Fruit fly (Drosophila melanogaster) whole organism, embryonic: ENCODE data around the gene Tengl3.

Experiments used
- Adf1 ChIP-seq: fragments of 200-800 bp; sonication (Bioruptor generic); IDR thresholded peaks from 2 replicates; pipeline ENCODE4 v1.3.6; 2022; ENCODE audit warnings: missing biosample characterization, missing genetic modification characterization
- Bgb ChIP-seq: fragments of 200-800 bp; sonication (Bioruptor generic); IDR thresholded peaks from 2 replicates; pipeline ENCODE4 v1.3.6; 2022; ENCODE audit warnings: missing biosample characterization, missing genetic modification characterization; ENCODE audit not compliant: partially characterized antibody
- CG10267 ChIP-seq: fragments of 200-800 bp; sonication (Bioruptor generic); optimal IDR thresholded peaks from 2 replicates; lab custom pipeline; 2018; ENCODE audit warnings: missing biosample characterization, mild to moderate bottlenecking, missing genetic modification characterization, moderate library complexity
- CG10959 ChIP-seq: fragments of 200-800 bp; sonication (Bioruptor generic); IDR thresholded peaks from 2 replicates; pipeline ENCODE4 v1.3.6; 2022; ENCODE audit warnings: missing biosample characterization, missing genetic modification characterization
- CG12071 ChIP-seq: fragments of 200-800 bp; sonication (Bioruptor generic); optimal IDR thresholded peaks from 3 replicates; lab custom pipeline; 2018; ENCODE audit warnings: missing biosample characterization, mild to moderate bottlenecking, missing genetic modification characterization
- CG12769 ChIP-seq: fragments of 200-800 bp; sonication (Bioruptor generic); optimal IDR thresholded peaks from 2 replicates; lab custom pipeline; 2019; ENCODE audit warnings: missing biosample characterization, mild to moderate bottlenecking, missing genetic modification characterization, moderate library complexity
- CG13287 ChIP-seq: fragments of 200-800 bp; sonication (Bioruptor generic); IDR thresholded peaks from 2 replicates; pipeline ENCODE4 v1.3.6; 2022; ENCODE audit warnings: missing biosample characterization, missing genetic modification characterization; ENCODE audit not compliant: partially characterized antibody
- CG13296 ChIP-seq: fragments of 200-800 bp; sonication (Bioruptor generic); optimal IDR thresholded peaks from 3 replicates; lab custom pipeline; 2018; ENCODE audit warnings: missing biosample characterization, mild to moderate bottlenecking, missing genetic modification characterization
- CG14710 ChIP-seq: fragments of 200-800 bp; sonication (Bioruptor generic); optimal IDR thresholded peaks from 3 replicates; lab custom pipeline; 2019; ENCODE audit warnings: missing biosample characterization, mild to moderate bottlenecking, missing genetic modification characterization, moderate library complexity
- CG16813 ChIP-seq: fragments of 200-800 bp; sonication (Bioruptor generic); IDR thresholded peaks from 3 replicates; pipeline ENCODE4 v1.3.6; 2022; ENCODE audit warnings: missing biosample characterization, missing genetic modification characterization; ENCODE audit not compliant: partially characterized antibody
- CG1832 ChIP-seq: fragments of 200-800 bp; sonication (Bioruptor generic); optimal IDR thresholded peaks from 2 replicates; lab custom pipeline; 2017; ENCODE audit warnings: missing biosample characterization, mild to moderate bottlenecking, missing genetic modification characterization, inconsistent platforms
- CG18764 ChIP-seq: fragments of 200-800 bp; sonication (Bioruptor generic); optimal IDR thresholded peaks from 3 replicates; lab custom pipeline; 2016; ENCODE audit warnings: missing biosample characterization, missing genetic modification characterization
- CG30431 ChIP-seq: fragments of 200-800 bp; sonication (Bioruptor generic); optimal IDR thresholded peaks from 2 replicates; lab custom pipeline; 2017; ENCODE audit warnings: missing biosample characterization, missing genetic modification characterization
- CG33557 ChIP-seq: fragments of 200-800 bp; sonication (Bioruptor generic); optimal IDR thresholded peaks from 2 replicates; lab custom pipeline; 2019; ENCODE audit warnings: missing biosample characterization, mild to moderate bottlenecking, missing genetic modification characterization, moderate library complexity
- CG34224 ChIP-seq: fragments of 200-800 bp; sonication (Bioruptor generic); IDR thresholded peaks from 3 replicates; pipeline ENCODE4 v1.3.6; 2022; ENCODE audit warnings: missing biosample characterization, missing genetic modification characterization; ENCODE audit not compliant: partially characterized antibody
- CG34376 ChIP-seq: fragments of 200-800 bp; sonication (Bioruptor generic); optimal IDR thresholded peaks from 2 replicates; lab custom pipeline; 2018; ENCODE audit warnings: missing biosample characterization, mild to moderate bottlenecking, missing genetic modification characterization
- CG4424 ChIP-seq: fragments of 200-800 bp; sonication (Bioruptor generic); optimal IDR thresholded peaks from 3 replicates; lab custom pipeline; 2016; ENCODE audit warnings: missing biosample characterization, missing genetic modification characterization
- CG4617 ChIP-seq: fragments of 200-800 bp; sonication (Bioruptor generic); optimal IDR thresholded peaks from 3 replicates; lab custom pipeline; 2016; ENCODE audit warnings: missing biosample characterization, missing genetic modification characterization, borderline replicate concordance
- D19A ChIP-seq: fragments of 200-800 bp; optimal IDR thresholded peaks from 3 replicates; lab custom pipeline; 2019; ENCODE audit warnings: missing biosample characterization, mild to moderate bottlenecking, missing genetic modification characterization, moderate library complexity
- Deaf1 ChIP-seq: fragments of 200-800 bp; optimal IDR thresholded peaks from 3 replicates; lab custom pipeline; 2019; ENCODE audit warnings: missing biosample characterization, mild to moderate bottlenecking, missing genetic modification characterization, moderate library complexity
- E2f2 ChIP-seq: fragments of 200-800 bp; sonication (Bioruptor generic); IDR thresholded peaks from 2 replicates; pipeline ENCODE4 v1.3.6; 2022; ENCODE audit warnings: missing biosample characterization, missing genetic modification characterization
- Fer1 ChIP-seq: fragments of 200-800 bp; sonication (Bioruptor generic); optimal IDR thresholded peaks from 2 replicates; lab custom pipeline; 2017; ENCODE audit warnings: missing biosample characterization, mild to moderate bottlenecking, missing genetic modification characterization
- H15 ChIP-seq: fragments of 200-800 bp; sonication (Bioruptor generic); IDR thresholded peaks from 3 replicates; pipeline ENCODE4 v1.3.6; 2022; ENCODE audit warnings: missing biosample characterization, missing genetic modification characterization
- HLH4C ChIP-seq: fragments of 200-800 bp; sonication (Bioruptor generic); IDR thresholded peaks from 3 replicates; pipeline ENCODE4 v1.3.6; 2022; ENCODE audit warnings: missing biosample characterization, missing genetic modification characterization; ENCODE audit not compliant: partially characterized antibody
- MESR4 ChIP-seq: fragments of 200-800 bp; sonication (Bioruptor generic); optimal IDR thresholded peaks from 2 replicates; lab custom pipeline; 2018; ENCODE audit warnings: missing biosample characterization, mild to moderate bottlenecking, missing genetic modification characterization, moderate library complexity
- Sox102F ChIP-seq: fragments of 200-800 bp; sonication (Bioruptor generic); optimal IDR thresholded peaks from 2 replicates; lab custom pipeline; 2018; ENCODE audit warnings: missing biosample characterization, mild to moderate bottlenecking, missing genetic modification characterization, moderate library complexity
- Sry-δ ChIP-seq: fragments of 200-800 bp; sonication (Bioruptor generic); optimal IDR thresholded peaks from 2 replicates; lab custom pipeline; 2016; ENCODE audit warnings: missing biosample characterization, missing genetic modification characterization
- abd-A ChIP-seq: fragments of 200-800 bp; sonication (Bioruptor generic); optimal IDR thresholded peaks from 3 replicates; lab custom pipeline; 2019; ENCODE audit warnings: missing biosample characterization, mild to moderate bottlenecking, missing genetic modification characterization, moderate library complexity
- ash1 ChIP-seq: fragments of 200-800 bp; sonication (Bioruptor generic); optimal IDR thresholded peaks from 2 replicates; lab custom pipeline; 2018; ENCODE audit warnings: missing biosample characterization, mild to moderate bottlenecking, missing genetic modification characterization
- bcd ChIP-seq: fragments of 200-800 bp; sonication (Bioruptor generic); optimal IDR thresholded peaks from 2 replicates; lab custom pipeline; 2017; ENCODE audit warnings: missing biosample characterization, mild to moderate bottlenecking, missing genetic modification characterization
- bigmax ChIP-seq: fragments of 200-800 bp; sonication (Bioruptor generic); optimal IDR thresholded peaks from 2 replicates; lab custom pipeline; 2018; ENCODE audit warnings: missing biosample characterization, mild to moderate bottlenecking, missing genetic modification characterization
- btn ChIP-seq: fragments of 200-800 bp; sonication (Bioruptor generic); optimal IDR thresholded peaks from 2 replicates; lab custom pipeline; 2016; ENCODE audit warnings: missing biosample characterization, missing genetic modification characterization
- croc ChIP-seq: fragments of 200-800 bp; sonication (Bioruptor generic); conservative IDR thresholded peaks from 3 replicates; pipeline ENCODE4 v1.3.6; 2022; ENCODE audit warnings: missing biosample characterization, missing genetic modification characterization
- dimm ChIP-seq: fragments of 200-800 bp; sonication (Bioruptor generic); IDR thresholded peaks from 2 replicates; pipeline ENCODE4 v1.3.6; 2022; ENCODE audit warnings: missing biosample characterization, missing genetic modification characterization
- exex ChIP-seq: fragments of 200-800 bp; sonication (Bioruptor generic); optimal IDR thresholded peaks from 4 replicates; lab custom pipeline; 2018; ENCODE audit warnings: missing biosample characterization, mild to moderate bottlenecking, missing genetic modification characterization, moderate library complexity
- gce ChIP-seq: fragments of 200-800 bp; sonication (Bioruptor generic); IDR thresholded peaks from 3 replicates; pipeline ENCODE4 v1.3.6; 2022; ENCODE audit warnings: missing biosample characterization, missing genetic modification characterization
- gsb-n ChIP-seq: fragments of 200-800 bp; sonication (Bioruptor generic); optimal IDR thresholded peaks from 3 replicates; lab custom pipeline; 2018; ENCODE audit warnings: missing biosample characterization, mild to moderate bottlenecking, missing genetic modification characterization
- hkb ChIP-seq, 2 experiments: fragments of 200-800 bp in 1 of 2; fragments of >200 bp in 1 of 2; sonication (Bioruptor generic) in 1 of 2; IDR thresholded peaks in 1 of 2; optimal IDR thresholded peaks in 1 of 2; 2 replicates each; pipeline versions ENCODE4 v1.3.6 to Lab custom; 2017 to 2022; ENCODE audit warnings: missing biosample characterization in 1 of 2, missing genetic modification characterization in 1 of 2
- hth ChIP-seq: fragments of >200 bp; optimal IDR thresholded peaks from 2 replicates; lab custom pipeline; 2017; ENCODE audit warnings: inconsistent platforms
- jumu ChIP-seq: fragments of 200-800 bp; sonication (Bioruptor generic); optimal IDR thresholded peaks from 3 replicates; lab custom pipeline; 2016; ENCODE audit warnings: missing biosample characterization, missing genetic modification characterization
- knrl ChIP-seq: fragments of 200-800 bp; sonication (Bioruptor generic); IDR thresholded peaks from 3 replicates; pipeline ENCODE4 v1.3.6; 2022; ENCODE audit warnings: missing biosample characterization, missing genetic modification characterization; ENCODE audit not compliant: partially characterized antibody
- oc ChIP-seq: fragments of 200-800 bp; sonication (Bioruptor generic); optimal IDR thresholded peaks from 2 replicates; lab custom pipeline; 2018; ENCODE audit warnings: missing biosample characterization, mild to moderate bottlenecking, missing genetic modification characterization, moderate library complexity
- sens ChIP-seq: fragments of 200-800 bp; sonication (Bioruptor generic); peaks from one replicate; lab custom pipeline; 2016; ENCODE audit warnings: missing biosample characterization, missing genetic modification characterization
- shn ChIP-seq: fragments of 200-800 bp; sonication (Bioruptor generic); optimal IDR thresholded peaks from 3 replicates; lab custom pipeline; 2016; ENCODE audit warnings: missing biosample characterization, missing genetic modification characterization
- sna ChIP-seq: fragments of 200-800 bp; sonication (Bioruptor generic); IDR thresholded peaks from 2 replicates; pipeline ENCODE4 v1.3.6; 2022; ENCODE audit warnings: missing biosample characterization, missing genetic modification characterization; ENCODE audit not compliant: partially characterized antibody
- sqz ChIP-seq: fragments of 200-800 bp; sonication (Bioruptor generic); optimal IDR thresholded peaks from 3 replicates; lab custom pipeline; 2018; ENCODE audit warnings: missing biosample characterization, mild to moderate bottlenecking, missing genetic modification characterization
- vnd ChIP-seq: fragments of 200-800 bp; sonication (Bioruptor generic); IDR thresholded peaks from 3 replicates; pipeline ENCODE4 v1.3.6; 2022; ENCODE audit warnings: missing biosample characterization, missing genetic modification characterization; ENCODE audit not compliant: partially characterized antibody
- wek ChIP-seq: fragments of 200-800 bp; sonication (Bioruptor generic); optimal IDR thresholded peaks from 3 replicates; lab custom pipeline; 2018; ENCODE audit warnings: missing biosample characterization, mild to moderate bottlenecking, missing genetic modification characterization, moderate library complexity

Gene Tengl3

DNA sequence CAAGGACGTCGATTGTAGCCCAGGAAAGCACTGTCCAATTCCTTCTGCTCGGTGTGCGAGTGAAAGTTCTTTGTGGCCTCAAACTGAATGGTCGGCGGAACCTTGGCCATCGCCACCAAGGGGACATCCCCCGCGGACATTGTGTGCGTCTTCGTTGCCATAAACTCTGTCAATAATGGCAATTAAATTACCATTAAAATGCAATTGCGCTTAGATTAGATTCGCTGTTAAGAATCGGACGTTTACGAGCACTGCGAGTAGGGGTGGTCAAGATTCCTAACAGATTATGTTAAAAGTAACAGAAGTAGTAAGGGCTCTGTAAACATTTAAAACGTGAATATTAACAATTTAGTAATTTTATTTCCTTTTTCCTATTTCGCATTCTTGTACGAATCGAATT lies 22.0 kb downstream of the Tengl3 start, which contains the start of gene daed (continued):
- TF ChIP-seq CG34376 (GFP tag; lab: Kevin White, UChicago) (peak; percentile 2), CG4617 (GFP tag; lab: Kevin White, UChicago) (peak; percentile 29), Sry-δ (GFP tag; lab: Kevin White, UChicago) (peak; percentile 8), MESR4 (peak; percentile 62), croc (GFP tag; lab: Robert Waterston, UW) (no peak), bcd (GFP tag; lab: Kevin White, UChicago) (no peak), abd-A (tag; lab: Kevin White, UChicago) (peak; percentile 58), sens (peak; percentile 8), exex (tag; lab: Kevin White, UChicago) (peak; percentile 99), jumu (GFP tag; lab: Kevin White, UChicago) (no peak), CG13287 (GFP tag; lab: Robert Waterston, UW) (peak; percentile 22; the same call in 1 of the 2 replicates), CG14710 (tag; lab: Kevin White, UChicago) (peak; percentile 67), HLH4C (GFP tag; lab: Robert Waterston, UW) (no peak), CG34224 (GFP tag; lab: Robert Waterston, UW) (0 out of 3 replicates have a peak, but pooled peaks have one; percentile 28), Adf1 (GFP tag; lab: Robert Waterston, UW) (peak; percentile 22; the same call in 1 of the 2 replicates), oc (tag; lab: Kevin White, UChicago) (no peak), gsb-n (peak; percentile 69), E2f2 (peak; percentile 25; the same call in 1 of the 2 replicates), CG4424 (GFP tag; lab: Kevin White, UChicago) (no peak), btn (GFP tag; lab: Kevin White, UChicago) (no peak)

DNA sequence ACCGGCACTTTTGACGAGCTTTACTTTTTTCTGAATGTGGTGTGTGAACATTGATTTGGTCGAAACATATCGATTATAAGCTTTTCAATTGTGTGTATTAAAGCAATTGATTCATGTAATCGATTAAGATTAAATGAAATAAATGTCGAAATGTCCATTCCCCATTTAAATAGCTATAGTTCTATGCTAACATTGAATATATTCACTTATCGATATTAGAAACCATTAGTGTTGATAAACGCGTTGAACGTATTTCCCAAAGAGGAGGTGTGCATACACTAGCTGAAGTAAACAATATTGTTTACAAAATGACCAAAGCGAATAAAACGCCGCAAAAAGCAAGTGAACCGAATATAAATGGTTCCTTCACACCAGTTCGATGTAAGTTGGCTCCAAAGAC lies 24.0 kb downstream of the Tengl3 start, which contains the start of the genes Uch and CG34174:
Gene Uch (minus strand): TSS at position 208 of the 400 bp plus-strand sequence.
Gene CG34174 (plus strand): TSS at position 263 of the 400 bp plus-strand sequence.
- TF ChIP-seq abd-A (tag; lab: Kevin White, UChicago) (peak; percentile 29), CG16813 (GFP tag; lab: Robert Waterston, UW) (peak; percentile 70), Deaf1 (tag; lab: Kevin White, UChicago) (no peak), CG18764 (GFP tag; lab: Kevin White, UChicago) (no peak), CG12071 (GFP tag; lab: Kevin White, UChicago) (no peak), wek (GFP tag; lab: Kevin White, UChicago) (no peak), D19A (tag; lab: Kevin White, UChicago) (no peak), H15 (no peak), Bgb (GFP tag; lab: Robert Waterston, UW) (peak; percentile 68), knrl (peak; percentile 80), hth (lab: Kevin White, UChicago) (no peak), CG10959 (GFP tag; lab: Robert Waterston, UW) (no peak), shn (no peak), CG1832 (no peak), hkb (optimal IDR thresholded peaks at IDR 0.05; lab: Kevin White, UChicago) (peak; percentile 74), hkb (GFP tag; IDR thresholded peaks at IDR 0.05; lab: Robert Waterston, UW) (no peak), CG33557 (peak; percentile 32), vnd (GFP tag; lab: Robert Waterston, UW) (peak; percentile 64), sna (GFP tag; lab: Robert Waterston, UW) (peak; percentile 79), Fer1 (peak; percentile 45), CG10267 (tag; lab: Kevin White, UChicago) (peak; percentile 95), ash1 (GFP tag; lab: Kevin White, UChicago) (no peak), CG34376 (GFP tag; lab: Kevin White, UChicago) (peak; percentile 21), sqz (no peak), bigmax (GFP tag; lab: Kevin White, UChicago) (no peak), CG12769 (no peak), gce (no peak), CG30431 (GFP tag; lab: Kevin White, UChicago) (no peak), Sox102F (no peak), dimm (GFP tag; lab: Robert Waterston, UW) (no peak), jumu (GFP tag; lab: Kevin White, UChicago) (no peak), CG13296 (GFP tag; lab: Kevin White, UChicago) (no peak)
